Worm (Caenorhabditis elegans) whole organism, L1 larva: ENCODE measurements around the gene ugt-17.

Experiments
- F16B12.6 ChIP-seq: fragments of 150-350 bp; optimal IDR thresholded peaks from 2 replicates; lab custom pipeline; 2014; ENCODE audit warnings: missing biosample characterization, missing genetic modification characterization
- aha-1 ChIP-seq: fragments of 150-350 bp; optimal IDR thresholded peaks from 2 replicates; lab custom pipeline; 2014; ENCODE audit warnings: missing biosample characterization, missing genetic modification characterization
- blmp-1 ChIP-seq: fragments of 150-350 bp; optimal IDR thresholded peaks from 2 replicates; lab custom pipeline; 2014; ENCODE audit warnings: missing biosample characterization, missing genetic modification characterization
- ceh-63 ChIP-seq: fragments of 200-800 bp; sonication (Bioruptor generic); optimal IDR thresholded peaks from 2 replicates; lab custom pipeline; 2018; ENCODE audit warnings: mild to moderate bottlenecking, missing genetic modification characterization, missing compliant biosample characterization
- ceh-8 ChIP-seq: fragments of 200-800 bp; sonication (Bioruptor generic); optimal IDR thresholded peaks from 2 replicates; lab custom pipeline; 2018; ENCODE audit warnings: mild to moderate bottlenecking, missing genetic modification characterization, moderate library complexity, missing compliant biosample characterization
- ceh-88 ChIP-seq: fragments of 200-800 bp; sonication (Bioruptor generic); IDR thresholded peaks from 2 replicates; pipeline ENCODE4 v1.3.6; 2022; ENCODE audit warnings: missing genetic modification characterization, missing compliant biosample characterization
- ceh-90 ChIP-seq: sonication (generic microtip); optimal IDR thresholded peaks from 2 replicates; lab custom pipeline; 2016; ENCODE audit warnings: missing genetic modification characterization, missing compliant biosample characterization
- ces-1 ChIP-seq: fragments of 150-350 bp; optimal IDR thresholded peaks from 2 replicates; lab custom pipeline; 2014; ENCODE audit warnings: missing biosample characterization, missing genetic modification reagents, missing genetic modification characterization
- dpl-1 ChIP-seq, 3 experiments: fragments of 150-350 bp in 2 of 3; sonication (generic microtip) in 1 of 3; optimal IDR thresholded peaks; 2 replicates each; lab custom pipeline; 2014 to 2017; ENCODE audit warnings: missing biosample characterization in 3 of 3, missing genetic modification characterization in 3 of 3, missing genetic modification reagents in 3 of 3
- efl-1 ChIP-seq, 4 experiments: fragments of 150-350 bp; optimal IDR thresholded peaks in 3 of 4; peaks in 1 of 4; 1 replicate in 1 of 4; 2 replicates in 3 of 4; lab custom pipeline; 2014; ENCODE audit warnings: missing biosample characterization in 2 of 4, missing genetic modification characterization in 2 of 4, missing genetic modification reagents in 2 of 4
- efl-3 ChIP-seq: fragments of 200-800 bp; sonication (Bioruptor generic); optimal IDR thresholded peaks from 2 replicates; lab custom pipeline; 2018; ENCODE audit warnings: mild to moderate bottlenecking, missing genetic modification characterization, missing compliant biosample characterization
- egl-13 ChIP-seq: sonication (generic microtip); optimal IDR thresholded peaks from 2 replicates; lab custom pipeline; 2016; ENCODE audit warnings: missing genotype, missing genetic modification reagents, missing genetic modification characterization, missing compliant biosample characterization
- egl-27 ChIP-seq, 2 experiments: fragments of 150-350 bp in 1 of 2; sonication (generic microtip); optimal IDR thresholded peaks; 3 replicates each; lab custom pipeline; 2017 to 2018; ENCODE audit warnings: missing biosample characterization in 2 of 2, missing genetic modification characterization in 2 of 2, missing genetic modification reagents in 2 of 2
- elt-3 ChIP-seq, 6 experiments: fragments of 150-350 bp in 1 of 6; sonication (generic microtip); optimal IDR thresholded peaks; 2 replicates each; lab custom pipeline; 2017 to 2018; ENCODE audit warnings: missing biosample characterization in 6 of 6, missing genetic modification characterization in 6 of 6, inconsistent platforms in 1 of 6
- fkh-4 ChIP-seq: sonication (generic microtip); optimal IDR thresholded peaks from 2 replicates; lab custom pipeline; 2016; ENCODE audit warnings: missing compliant biosample characterization, missing genetic modification characterization, borderline replicate concordance
- fkh-8 ChIP-seq: sonication (generic microtip); optimal IDR thresholded peaks from 2 replicates; lab custom pipeline; 2016; ENCODE audit warnings: mild to moderate bottlenecking, missing genetic modification characterization, missing compliant biosample characterization
- fos-1 ChIP-seq: fragments of 150-350 bp; optimal IDR thresholded peaks from 2 replicates; lab custom pipeline; 2014; ENCODE audit warnings: missing biosample characterization, missing genetic modification characterization
- irx-1 ChIP-seq: sonication (generic microtip); optimal IDR thresholded peaks from 2 replicates; lab custom pipeline; 2016; ENCODE audit warnings: missing genetic modification characterization, missing compliant biosample characterization
- isw-1 ChIP-seq: fragments of 200-800 bp; sonication (Bioruptor generic); IDR thresholded peaks from 2 replicates; pipeline ENCODE4 v1.3.6; 2022; ENCODE audit warnings: missing genetic modification characterization, missing compliant biosample characterization
- lin-14 ChIP-seq: fragments of 200-800 bp; sonication (Bioruptor generic); optimal IDR thresholded peaks from 2 replicates; lab custom pipeline; 2018; ENCODE audit warnings: mild to moderate bottlenecking, missing genetic modification characterization, moderate library complexity, missing compliant biosample characterization
- lin-35 ChIP-seq, 2 experiments: fragments of 150-350 bp; optimal IDR thresholded peaks; 2 replicates each; lab custom pipeline; 2014; ENCODE audit warnings: missing biosample characterization in 2 of 2, missing genetic modification characterization in 2 of 2, missing genetic modification reagents in 2 of 2
- lir-3 ChIP-seq: sonication (generic microtip); optimal IDR thresholded peaks from 2 replicates; lab custom pipeline; 2016; ENCODE audit warnings: mild to moderate bottlenecking, missing genetic modification characterization, moderate library complexity, missing compliant biosample characterization; ENCODE audit not compliant: poor library complexity
- mab-9 ChIP-seq: fragments of 200-800 bp; sonication (Bioruptor generic); IDR thresholded peaks from 2 replicates; pipeline ENCODE4 v1.3.6; 2022; ENCODE audit warnings: missing genetic modification reagents, missing genetic modification characterization, missing compliant biosample characterization
- nhr-12 ChIP-seq: sonication (generic microtip); optimal IDR thresholded peaks from 2 replicates; lab custom pipeline; 2017; ENCODE audit warnings: missing biosample characterization, missing genetic modification characterization
- nhr-20 ChIP-seq: sonication (generic microtip); optimal IDR thresholded peaks from 2 replicates; lab custom pipeline; 2016; ENCODE audit warnings: mild to moderate bottlenecking, missing genetic modification characterization, missing compliant biosample characterization
- nhr-71 ChIP-seq: sonication (generic microtip); optimal IDR thresholded peaks from 2 replicates; lab custom pipeline; 2016; ENCODE audit warnings: mild to moderate bottlenecking, missing genetic modification characterization, moderate library complexity, missing compliant biosample characterization
- nhr-77 ChIP-seq: fragments of 150-350 bp; optimal IDR thresholded peaks from 2 replicates; lab custom pipeline; 2014; ENCODE audit warnings: missing biosample characterization, missing genetic modification characterization
- nhr-84 ChIP-seq: sonication (generic microtip); optimal IDR thresholded peaks from 2 replicates; lab custom pipeline; 2017; ENCODE audit warnings: missing biosample characterization, missing genetic modification characterization
- nhr-85 ChIP-seq: sonication (generic microtip); peaks from one replicate; lab custom pipeline; 2016; ENCODE audit warnings: missing genetic modification characterization, inconsistent platforms, missing compliant biosample characterization
- nhr-90 ChIP-seq: sonication (generic microtip); optimal IDR thresholded peaks from 2 replicates; lab custom pipeline; 2016; ENCODE audit warnings: mild to moderate bottlenecking, missing genetic modification characterization, missing compliant biosample characterization; ENCODE audit not compliant: poor library complexity
- pqm-1 ChIP-seq: sonication (generic microtip); optimal IDR thresholded peaks from 3 replicates; lab custom pipeline; 2017; ENCODE audit warnings: missing biosample characterization, missing genetic modification characterization
- rnt-1 ChIP-seq: sonication (generic microtip); optimal IDR thresholded peaks from 2 replicates; lab custom pipeline; 2016; ENCODE audit warnings: mild to moderate bottlenecking, missing genetic modification characterization, moderate library complexity, missing compliant biosample characterization
- sox-4 ChIP-seq: sonication (generic microtip); optimal IDR thresholded peaks from 2 replicates; lab custom pipeline; 2016; ENCODE audit warnings: missing genetic modification characterization, missing compliant biosample characterization
- sptf-1 ChIP-seq: fragments of 150-350 bp; optimal IDR thresholded peaks from 2 replicates; lab custom pipeline; 2014; ENCODE audit warnings: missing biosample characterization, missing genetic modification characterization
- swsn-7 ChIP-seq: sonication (generic microtip); optimal IDR thresholded peaks from 2 replicates; lab custom pipeline; 2016; ENCODE audit warnings: missing genetic modification characterization, missing compliant biosample characterization
- unc-62 ChIP-seq: fragments of 150-350 bp; optimal IDR thresholded peaks from 2 replicates; lab custom pipeline; 2014; ENCODE audit warnings: missing biosample characterization, missing genetic modification reagents, missing genetic modification characterization
- unc-86 ChIP-seq: sonication (generic microtip); optimal IDR thresholded peaks from 2 replicates; lab custom pipeline; 2016; ENCODE audit warnings: missing genetic modification characterization, missing compliant biosample characterization
- vab-15 ChIP-seq: sonication (generic microtip); optimal IDR thresholded peaks from 2 replicates; lab custom pipeline; 2017; ENCODE audit warnings: missing genotype, mild to moderate bottlenecking, missing genetic modification characterization, missing compliant biosample characterization
- ztf-11 ChIP-seq, 2 experiments: sonication (generic microtip); optimal IDR thresholded peaks; 2 replicates each; lab custom pipeline; 2016 to 2017; ENCODE audit warnings: missing genetic modification characterization in 2 of 2, missing biosample characterization in 1 of 2, missing compliant biosample characterization in 1 of 2

ugt-17 gene

DNA sequence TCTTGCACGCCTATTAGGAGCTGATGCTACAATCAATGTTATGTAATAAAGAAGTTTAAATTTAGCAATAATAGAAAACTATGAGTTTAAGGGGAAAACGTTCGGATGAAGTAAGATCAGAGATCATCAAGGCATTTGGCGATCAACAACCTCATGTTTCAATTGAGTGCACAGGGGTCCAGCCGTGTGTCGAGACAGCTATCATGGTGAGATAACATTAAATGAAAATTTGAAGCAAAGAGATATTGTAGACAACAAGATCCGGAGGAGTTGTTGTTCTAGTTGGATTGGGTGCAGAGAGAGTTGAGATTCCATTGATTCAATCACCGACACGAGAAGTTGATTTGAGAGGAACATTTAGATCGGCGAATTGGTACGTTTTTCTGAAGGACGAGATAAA lies 18.6 kb downstream of the ugt-17 start:
- TF ChIP-seq rnt-1 (tag; lab: Kevin White, UChicago) (peak; percentile 31), lin-14 (GFP tag; lab: Kevin White, UChicago) (peak; percentile 6), aha-1 (tag; lab: Kevin White, UChicago) (no peak)

DNA sequence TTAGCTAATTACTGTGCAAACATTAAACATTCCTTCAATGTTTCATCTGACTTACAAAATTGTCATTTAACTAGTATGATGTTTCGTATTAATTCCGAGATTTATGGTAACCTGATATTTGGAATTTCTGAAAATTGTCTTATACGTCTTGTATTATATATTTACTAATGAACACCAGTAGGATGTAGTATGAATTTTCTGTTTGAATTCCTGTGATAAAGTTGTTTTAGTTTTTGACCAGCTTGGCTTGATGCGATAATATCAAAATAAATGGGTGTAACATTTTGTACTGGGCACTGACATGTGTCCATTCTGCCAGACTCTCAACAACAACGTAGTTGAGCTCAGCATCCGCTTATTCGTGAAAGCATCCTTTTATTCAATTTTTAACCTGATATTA lies 19.9 kb downstream of the ugt-17 start, which contains the start of gene R04B5.6:
Gene R04B5.6, plus strand, starts transcription at position 301 of the 400 bp plus-strand sequence.
- TF ChIP-seq sox-4 (tag; lab: Kevin White, UChicago) (no peak), nhr-85 (tag; lab: Kevin White, UChicago) (peak; percentile 37)

DNA sequence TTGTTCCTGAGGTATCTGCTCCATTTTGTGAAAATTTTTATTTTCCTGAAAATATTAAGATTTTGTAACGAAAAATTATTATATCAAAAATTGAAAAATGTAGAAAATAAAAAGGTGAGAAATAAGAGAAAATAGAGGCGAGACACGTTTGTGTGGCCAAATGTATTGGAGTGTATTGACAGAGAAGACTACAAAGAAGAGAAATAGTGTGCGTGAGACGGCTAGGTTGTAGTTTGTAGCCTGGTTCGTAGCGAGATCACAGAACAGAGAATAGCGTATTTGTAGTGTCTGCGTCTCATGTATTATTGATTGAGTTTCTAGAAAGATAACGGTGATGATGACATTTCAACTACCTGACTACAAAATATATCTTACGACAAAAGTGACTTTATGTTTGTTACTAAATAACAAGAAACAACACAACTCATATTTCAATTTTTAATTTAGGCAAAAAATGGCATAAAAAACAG lies 20.7 kb downstream of the ugt-17 start, which contains the start of gene nhr-12:
Gene nhr-12, minus strand, starts transcription at position 51 of the 470 bp plus-strand sequence.
- no peak for TF ChIP-seq ceh-88
- TF ChIP-seq efl-1 (optimal IDR thresholded peaks at IDR 0.05; lab: Kevin White, UChicago): peak; percentile 1 to 9
- TF ChIP-seq efl-1 (GFP tag; optimal IDR thresholded peaks at IDR 0.05 in 1 of 2; lab: Kevin White, UChicago): no peak
- TF ChIP-seq ces-1 (GFP tag; lab: Kevin White, UChicago): no peak
- no peak for TF ChIP-seq fos-1 (tag; lab: Kevin White, UChicago)
- no peak for TF ChIP-seq aha-1 (tag; lab: Kevin White, UChicago)
- no peak for TF ChIP-seq lir-3 (tag; lab: Kevin White, UChicago)
- TF ChIP-seq lin-35 (GFP tag; optimal IDR thresholded peaks at IDR 0.05; lab: Kevin White, UChicago): peak in 1 of 2 experiments; percentile 7
- TF ChIP-seq pqm-1 (tag; lab: Kevin White, UChicago): no peak
- no peak for TF ChIP-seq dpl-1 (GFP tag; optimal IDR thresholded peaks at IDR 0.05; lab: Kevin White, UChicago)
- peak; percentile 59 for TF ChIP-seq nhr-20 (tag; lab: Kevin White, UChicago)
- peak; percentile 50 for TF ChIP-seq nhr-71 (tag; lab: Kevin White, UChicago)
- peak; percentile 8 for TF ChIP-seq blmp-1 (tag; lab: Kevin White, UChicago)
- TF ChIP-seq F16B12.6 (tag; lab: Kevin White, UChicago): no peak
- TF ChIP-seq sox-4 (tag; lab: Kevin White, UChicago): no peak
- no peak for TF ChIP-seq mab-9 (GFP tag; lab: Robert Waterston, UW)

DNA sequence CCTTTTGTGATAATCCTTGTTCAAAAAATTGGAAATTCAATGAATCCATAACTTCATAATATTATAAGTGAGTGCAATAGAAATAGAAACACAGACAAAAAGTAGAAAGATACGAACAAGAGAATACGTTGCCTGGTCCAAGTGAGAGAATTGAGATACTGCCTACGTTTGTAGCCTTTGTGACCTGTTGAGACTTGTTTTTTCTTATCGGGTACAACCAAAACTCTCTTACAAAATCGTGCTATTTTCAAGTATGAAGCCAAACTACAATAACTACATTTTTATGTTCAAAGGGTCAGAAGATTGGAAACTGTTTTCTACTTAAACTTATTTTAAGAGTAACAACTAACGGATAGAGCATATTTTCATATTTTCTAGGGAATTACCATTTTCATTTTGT lies 23.1 kb downstream of the ugt-17 start, which contains the start of gene nhr-205:
Gene nhr-205, minus strand, starts transcription at position 141 of the 400 bp plus-strand sequence.
- TF ChIP-seq efl-1 (optimal IDR thresholded peaks at IDR 0.05; lab: Kevin White, UChicago) (no peak), efl-1 (GFP tag; optimal IDR thresholded peaks at IDR 0.05 in 1 of 2; lab: Kevin White, UChicago) (peak in 1 of 2 experiments; percentile 51), fkh-8 (no peak), swsn-7 (tag; lab: Kevin White, UChicago) (no peak), elt-3 (tag; optimal IDR thresholded peaks at IDR 0.05; lab: Kevin White, UChicago) (peak in 1 of 6 experiments; percentile 2), ceh-88 (no peak), nhr-12 (tag; lab: Kevin White, UChicago) (no peak), nhr-20 (tag; lab: Kevin White, UChicago) (peak; percentile 12), irx-1 (tag; lab: Kevin White, UChicago) (no peak), sptf-1 (tag; lab: Kevin White, UChicago) (no peak), efl-3 (GFP tag; lab: Kevin White, UChicago) (no peak), nhr-84 (tag; lab: Kevin White, UChicago) (no peak), isw-1 (GFP tag; lab: Robert Waterston, UW) (no peak), nhr-77 (tag; lab: Kevin White, UChicago) (peak; percentile 12), ztf-11 (tag; optimal IDR thresholded peaks at IDR 0.05; lab: Kevin White, UChicago) (no peak), aha-1 (tag; lab: Kevin White, UChicago) (no peak), nhr-71 (tag; lab: Kevin White, UChicago) (no peak), sox-4 (tag; lab: Kevin White, UChicago) (no peak), fkh-4 (tag; lab: Kevin White, UChicago) (no peak)

DNA sequence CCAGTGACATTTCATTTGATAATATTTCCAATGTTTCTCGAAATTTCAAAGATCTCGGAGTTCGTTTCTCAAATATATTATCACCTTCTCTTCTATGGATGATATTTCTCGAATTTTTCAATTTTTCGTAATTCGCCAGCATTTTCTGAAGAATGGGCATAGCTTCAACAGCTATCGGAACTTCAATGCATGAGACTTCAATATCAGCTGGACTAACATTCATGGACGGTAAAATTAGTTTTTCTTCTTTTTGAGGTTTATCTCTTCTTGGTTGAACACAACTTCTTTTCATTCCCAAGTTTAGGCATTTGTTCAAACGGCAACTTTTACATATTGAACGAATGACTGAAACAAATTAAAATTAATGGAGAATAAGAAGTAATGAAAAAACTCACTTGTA lies 23.9 kb downstream of the ugt-17 start:
- TF ChIP-seq unc-62 (no peak), fkh-8 (no peak), ceh-63 (GFP tag; lab: Kevin White, UChicago) (no peak), ztf-11 (tag; optimal IDR thresholded peaks at IDR 0.05; lab: Kevin White, UChicago) (no peak), nhr-85 (tag; lab: Kevin White, UChicago) (no peak), egl-27 (tag; optimal IDR thresholded peaks at IDR 0.05; lab: Kevin White, UChicago) (no peak), lin-35 (GFP tag; optimal IDR thresholded peaks at IDR 0.05; lab: Kevin White, UChicago) (no peak), isw-1 (GFP tag; lab: Robert Waterston, UW) (no peak), dpl-1 (GFP tag; optimal IDR thresholded peaks at IDR 0.05; lab: Kevin White, UChicago) (no peak), ceh-90 (tag; lab: Kevin White, UChicago) (no peak), nhr-90 (tag; lab: Kevin White, UChicago) (no peak), vab-15 (tag; lab: Kevin White, UChicago) (no peak), ceh-8 (GFP tag; lab: Kevin White, UChicago) (no peak), sptf-1 (tag; lab: Kevin White, UChicago) (no peak), egl-13 (tag; lab: Kevin White, UChicago) (no peak), sox-4 (tag; lab: Kevin White, UChicago) (no peak), efl-3 (GFP tag; lab: Kevin White, UChicago) (no peak), unc-86 (tag; lab: Kevin White, UChicago) (no peak), nhr-20 (tag; lab: Kevin White, UChicago) (no peak)
